Fruit fly (Drosophila melanogaster) whole organism, embryonic: ENCODE results near the gene Polr3E.

Source experiments
- ATbp ChIP-seq: fragments of 200-800 bp; sonication (Bioruptor generic); optimal IDR thresholded peaks from 2 replicates; lab custom pipeline; 2017; ENCODE audit warnings: missing biosample characterization, mild to moderate bottlenecking, missing genetic modification characterization, missing genetic modification reagents
- Antp ChIP-seq: fragments of 200-800 bp; sonication (Bioruptor generic); optimal IDR thresholded peaks from 3 replicates; lab custom pipeline; 2016; ENCODE audit warnings: missing biosample characterization, missing genetic modification characterization
- Atf3 ChIP-seq: fragments of 200-800 bp; sonication (Bioruptor generic); optimal IDR thresholded peaks from 3 replicates; lab custom pipeline; 2016; ENCODE audit warnings: missing biosample characterization, missing genetic modification characterization
- Bgb ChIP-seq: fragments of 200-800 bp; sonication (Bioruptor generic); IDR thresholded peaks from 2 replicates; pipeline ENCODE4 v1.3.6; 2022; ENCODE audit warnings: missing biosample characterization, missing genetic modification characterization; ENCODE audit not compliant: partially characterized antibody
- CG10267 ChIP-seq: fragments of 200-800 bp; sonication (Bioruptor generic); optimal IDR thresholded peaks from 2 replicates; lab custom pipeline; 2018; ENCODE audit warnings: missing biosample characterization, mild to moderate bottlenecking, missing genetic modification characterization, moderate library complexity
- CG10431 ChIP-seq: fragments of 200-800 bp; sonication (Bioruptor generic); optimal IDR thresholded peaks from 3 replicates; lab custom pipeline; 2018; ENCODE audit warnings: missing biosample characterization, mild to moderate bottlenecking, missing genetic modification characterization
- CG1233 ChIP-seq: fragments of 200-800 bp; sonication (Bioruptor generic); optimal IDR thresholded peaks from 4 replicates; lab custom pipeline; 2018; ENCODE audit warnings: missing biosample characterization, mild to moderate bottlenecking, missing genetic modification characterization
- CG12391 ChIP-seq: fragments of 200-800 bp; sonication (Bioruptor generic); optimal IDR thresholded peaks from 3 replicates; lab custom pipeline; 2018; ENCODE audit warnings: missing biosample characterization, mild to moderate bottlenecking, missing genetic modification characterization, moderate library complexity
- CG13775 ChIP-seq: fragments of 200-800 bp; sonication (Bioruptor generic); optimal IDR thresholded peaks from 3 replicates; lab custom pipeline; 2017; ENCODE audit warnings: missing biosample characterization, mild to moderate bottlenecking, missing genetic modification characterization
- CG1602 ChIP-seq: fragments of 200-800 bp; sonication (Bioruptor generic); optimal IDR thresholded peaks from 3 replicates; lab custom pipeline; 2016; ENCODE audit warnings: missing biosample characterization, missing genetic modification characterization
- CG17385 ChIP-seq: fragments of 200-800 bp; sonication (Bioruptor generic); optimal IDR thresholded peaks from 3 replicates; lab custom pipeline; 2018; ENCODE audit warnings: missing biosample characterization, mild to moderate bottlenecking, missing genetic modification characterization
- CG17612 ChIP-seq: fragments of 200-800 bp; sonication (Bioruptor generic); IDR thresholded peaks from 2 replicates; pipeline ENCODE4 v1.3.6; 2022; ENCODE audit warnings: missing biosample characterization, missing genetic modification characterization
- CG3163 ChIP-seq: fragments of 200-800 bp; sonication (Bioruptor generic); optimal IDR thresholded peaks from 3 replicates; lab custom pipeline; 2016; ENCODE audit warnings: missing biosample characterization, missing genetic modification characterization
- CG34376 ChIP-seq: fragments of 200-800 bp; sonication (Bioruptor generic); optimal IDR thresholded peaks from 2 replicates; lab custom pipeline; 2018; ENCODE audit warnings: missing biosample characterization, mild to moderate bottlenecking, missing genetic modification characterization
- CG34422 ChIP-seq: fragments of 200-800 bp; sonication (Bioruptor generic); IDR thresholded peaks from 3 replicates; pipeline ENCODE4 v1.3.6; 2022; ENCODE audit warnings: missing biosample characterization, missing genetic modification characterization
- CG4707 ChIP-seq: fragments of 200-800 bp; sonication (Bioruptor generic); optimal IDR thresholded peaks from 2 replicates; lab custom pipeline; 2018; ENCODE audit warnings: missing biosample characterization, mild to moderate bottlenecking, missing genetic modification characterization, moderate library complexity
- CG5953 ChIP-seq: fragments of 200-800 bp; sonication (Bioruptor generic); IDR thresholded peaks from 2 replicates; pipeline ENCODE4 v1.3.6; 2022; ENCODE audit warnings: missing biosample characterization, missing genetic modification characterization
- CG6765 ChIP-seq: fragments of 200-800 bp; sonication (Bioruptor generic); optimal IDR thresholded peaks from 3 replicates; lab custom pipeline; 2017; ENCODE audit warnings: missing biosample characterization, mild to moderate bottlenecking, missing genetic modification characterization
- CG6813 ChIP-seq: fragments of 200-800 bp; sonication (Bioruptor generic); optimal IDR thresholded peaks from 2 replicates; lab custom pipeline; 2017; ENCODE audit warnings: missing biosample characterization, missing genetic modification characterization, mild to moderate bottlenecking, moderate library complexity, missing genetic modification reagents
- CG7271 ChIP-seq: fragments of 200-800 bp; sonication (Bioruptor generic); optimal IDR thresholded peaks from 2 replicates; lab custom pipeline; 2018; ENCODE audit warnings: missing biosample characterization, mild to moderate bottlenecking, missing genetic modification characterization, moderate library complexity
- CG8281 ChIP-seq: fragments of 200-800 bp; sonication (Bioruptor generic); optimal IDR thresholded peaks from 2 replicates; lab custom pipeline; 2018; ENCODE audit warnings: missing biosample characterization, mild to moderate bottlenecking, missing genetic modification characterization, moderate library complexity
- CG9876 ChIP-seq: fragments of 200-800 bp; sonication (Bioruptor generic); optimal IDR thresholded peaks from 2 replicates; lab custom pipeline; 2016; ENCODE audit warnings: missing biosample characterization, missing genetic modification characterization
- Hand ChIP-seq: fragments of 200-800 bp; sonication (Bioruptor generic); optimal IDR thresholded peaks from 2 replicates; lab custom pipeline; 2017; ENCODE audit warnings: mild to moderate bottlenecking, missing biosample characterization, missing genetic modification reagents, missing genetic modification characterization
- Nf-YC ChIP-seq: fragments of 200-800 bp; optimal IDR thresholded peaks from 3 replicates; lab custom pipeline; 2019; ENCODE audit warnings: missing biosample characterization, mild to moderate bottlenecking, missing genetic modification characterization, moderate library complexity
- Stat92E ChIP-seq, 3 experiments: fragments of >200 bp in 2 of 3; fragments of 200-800 bp in 1 of 3; sonication (Bioruptor generic) in 1 of 3; optimal IDR thresholded peaks; 2 replicates each; lab custom pipeline; 2017 to 2019; ENCODE audit warnings: missing biosample characterization in 3 of 3, missing genetic modification characterization in 3 of 3, mild to moderate bottlenecking in 1 of 3, moderate library complexity in 1 of 3
- Usf ChIP-seq: fragments of 200-800 bp; sonication (Bioruptor generic); optimal IDR thresholded peaks from 2 replicates; lab custom pipeline; 2017; ENCODE audit warnings: missing genotype, missing biosample characterization, missing genetic modification characterization
- Vsx1 ChIP-seq: fragments of 200-800 bp; sonication (Bioruptor generic); optimal IDR thresholded peaks from 2 replicates; lab custom pipeline; 2017; ENCODE audit warnings: missing biosample characterization, mild to moderate bottlenecking, missing genetic modification characterization, missing genetic modification reagents
- Xbp1 ChIP-seq: fragments of 200-800 bp; sonication (Bioruptor generic); optimal IDR thresholded peaks from 3 replicates; lab custom pipeline; 2016; ENCODE audit warnings: missing biosample characterization, mild to moderate bottlenecking, missing genetic modification characterization
- bcd ChIP-seq: fragments of 200-800 bp; sonication (Bioruptor generic); optimal IDR thresholded peaks from 2 replicates; lab custom pipeline; 2017; ENCODE audit warnings: missing biosample characterization, mild to moderate bottlenecking, missing genetic modification characterization
- cas ChIP-seq: fragments of 200-800 bp; sonication (Bioruptor generic); IDR thresholded peaks from 2 replicates; pipeline ENCODE4 v1.3.6; 2022; ENCODE audit warnings: missing biosample characterization, missing genetic modification characterization
- cg ChIP-seq: fragments of 200-800 bp; sonication (Bioruptor generic); optimal IDR thresholded peaks from 3 replicates; lab custom pipeline; 2019; ENCODE audit warnings: missing biosample characterization, mild to moderate bottlenecking, missing genetic modification characterization, moderate library complexity
- dm ChIP-seq: fragments of 200-800 bp; sonication (Bioruptor generic); optimal IDR thresholded peaks from 3 replicates; lab custom pipeline; 2016; ENCODE audit warnings: missing biosample characterization, missing genetic modification characterization
- dpn ChIP-seq, 2 experiments: fragments of 200-800 bp; sonication (Bioruptor generic); optimal IDR thresholded peaks; 3 replicates each; lab custom pipeline; 2016; ENCODE audit warnings: missing biosample characterization in 2 of 2, missing genetic modification characterization in 2 of 2
- fd3F ChIP-seq: fragments of 200-800 bp; sonication (Bioruptor generic); optimal IDR thresholded peaks from 2 replicates; lab custom pipeline; 2018; ENCODE audit warnings: missing biosample characterization, mild to moderate bottlenecking, missing genetic modification characterization, moderate library complexity
- gcm ChIP-seq: fragments of 200-800 bp; sonication (Bioruptor generic); optimal IDR thresholded peaks from 2 replicates; lab custom pipeline; 2019; ENCODE audit warnings: missing biosample characterization, mild to moderate bottlenecking, missing genetic modification characterization, moderate library complexity
- gsb ChIP-seq: fragments of 200-800 bp; sonication (Bioruptor generic); IDR thresholded peaks from 2 replicates; pipeline ENCODE4 v1.3.6; 2022; ENCODE audit warnings: missing biosample characterization, missing genetic modification characterization
- ind ChIP-seq: fragments of 200-800 bp; sonication (Bioruptor generic); optimal IDR thresholded peaks from 3 replicates; lab custom pipeline; 2016; ENCODE audit warnings: missing biosample characterization, missing genetic modification characterization
- inv ChIP-seq: fragments of 200-800 bp; sonication (Bioruptor generic); IDR thresholded peaks from 2 replicates; pipeline ENCODE4 v1.3.6; 2022; ENCODE audit warnings: missing biosample characterization, missing genetic modification characterization; ENCODE audit not compliant: partially characterized antibody
- lab ChIP-seq: fragments of 200-800 bp; sonication (Bioruptor generic); optimal IDR thresholded peaks from 3 replicates; lab custom pipeline; 2017; ENCODE audit warnings: missing biosample characterization, missing genetic modification characterization, mild to moderate bottlenecking, moderate library complexity, missing genetic modification reagents
- lilli ChIP-seq: fragments of 200-800 bp; sonication (Bioruptor generic); optimal IDR thresholded peaks from 3 replicates; lab custom pipeline; 2016; ENCODE audit warnings: missing biosample characterization, missing genetic modification characterization
- oc ChIP-seq: fragments of 200-800 bp; sonication (Bioruptor generic); optimal IDR thresholded peaks from 2 replicates; lab custom pipeline; 2018; ENCODE audit warnings: missing biosample characterization, mild to moderate bottlenecking, missing genetic modification characterization, moderate library complexity
- pan ChIP-seq, 4 experiments: fragments of >200 bp in 3 of 4; fragments of 200-800 bp in 1 of 4; sonication (Bioruptor generic) in 1 of 4; optimal IDR thresholded peaks in 3 of 4; IDR thresholded peaks in 1 of 4; 2 replicates each; pipeline versions ENCODE4 v1.3.6 to Lab custom; 2017 to 2022; ENCODE audit warnings: missing biosample characterization in 2 of 4, missing genetic modification characterization in 2 of 4, mixed read lengths in 1 of 4
- psq ChIP-seq: fragments of 200-800 bp; sonication (Bioruptor generic); optimal IDR thresholded peaks from 2 replicates; lab custom pipeline; 2017; ENCODE audit warnings: missing biosample characterization, missing genetic modification characterization
- ro ChIP-seq: fragments of 200-800 bp; sonication (Bioruptor generic); IDR thresholded peaks from 2 replicates; pipeline ENCODE4 v1.3.6; 2022; ENCODE audit warnings: missing biosample characterization, missing genetic modification characterization
- slbo ChIP-seq: fragments of 200-800 bp; sonication (Bioruptor generic); IDR thresholded peaks from 2 replicates; pipeline ENCODE4 v1.3.6; 2022; ENCODE audit warnings: missing biosample characterization, missing genetic modification characterization
- usp ChIP-seq: fragments of >200 bp; optimal IDR thresholded peaks from 2 replicates; lab custom pipeline; 2017; ENCODE audit warnings: missing biosample characterization, missing genetic modification characterization
- zf30C ChIP-seq: fragments of 200-800 bp; sonication (Bioruptor generic); optimal IDR thresholded peaks from 3 replicates; lab custom pipeline; 2018; ENCODE audit warnings: missing biosample characterization, mild to moderate bottlenecking, missing genetic modification characterization
- zfh1 ChIP-seq: fragments of 200-800 bp; sonication (Bioruptor generic); IDR thresholded peaks from 3 replicates; pipeline ENCODE4 v1.3.6; 2022; ENCODE audit warnings: missing biosample characterization, missing genetic modification characterization

Polr3E gene

DNA sequence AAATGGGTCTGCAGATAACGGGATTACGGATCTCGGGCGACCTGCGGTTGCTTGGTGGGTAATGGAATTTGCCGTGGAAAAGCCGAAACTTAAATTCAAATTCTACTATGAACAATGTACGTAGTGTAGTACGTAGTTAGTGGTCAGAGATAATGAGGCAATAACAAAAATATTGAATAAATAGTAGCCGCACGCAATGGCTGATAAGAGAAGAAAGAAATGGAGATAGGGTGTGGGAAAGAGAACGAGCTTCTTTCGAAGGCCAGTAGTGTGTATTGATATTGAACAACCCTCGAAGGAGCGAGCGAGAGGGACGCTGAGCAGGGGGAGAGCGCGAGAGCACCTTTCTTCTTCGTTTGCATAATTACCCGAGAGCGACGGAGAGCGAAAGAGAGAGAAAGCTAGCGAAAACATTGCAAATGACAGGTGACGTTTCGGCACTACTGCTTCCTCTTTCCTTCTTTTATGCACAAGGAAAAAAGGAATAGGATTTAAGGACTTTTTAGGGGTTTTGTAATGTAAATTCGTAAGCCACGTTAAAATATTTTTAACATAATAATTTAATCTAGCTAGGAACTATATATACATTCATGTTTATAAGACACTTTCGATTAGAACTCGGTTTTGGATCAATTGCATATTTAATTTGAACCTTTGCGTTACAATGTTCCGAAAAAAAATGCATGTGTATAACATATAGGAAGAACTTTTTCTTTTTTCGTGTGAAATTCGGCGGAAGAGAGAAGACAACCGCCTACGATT, 20.6 kb upstream of the Polr3E start:
- TF ChIP-seq zfh1 (GFP tag; lab: Robert Waterston, UW) (no peak), Antp (GFP tag; lab: Kevin White, UChicago) (no peak), CG12391 (tag; lab: Kevin White, UChicago) (peak; percentile 33), CG34376 (GFP tag; lab: Kevin White, UChicago) (peak; percentile 8), CG1602 (no peak), Bgb (no peak), bcd (GFP tag; lab: Kevin White, UChicago) (peak; percentile 49), CG7271 (tag; lab: Kevin White, UChicago) (no peak), CG10267 (no peak), lab (peak; percentile 61), CG17385 (GFP tag; lab: Kevin White, UChicago) (peak; percentile 73), CG1233 (GFP tag; lab: Kevin White, UChicago) (no peak), CG13775 (GFP tag; lab: Kevin White, UChicago) (peak; percentile 19), CG8281 (tag; lab: Kevin White, UChicago) (no peak), Atf3 (GFP tag; lab: Kevin White, UChicago) (no peak), psq (no peak), zf30C (GFP tag; lab: Kevin White, UChicago) (no peak), Vsx1 (GFP tag; lab: Kevin White, UChicago) (no peak), ind (GFP tag; lab: Kevin White, UChicago) (peak; percentile 18), cas (GFP tag; lab: Robert Waterston, UW) (no peak), CG4707 (GFP tag; lab: Kevin White, UChicago) (no peak), CG5953 (GFP tag; lab: Robert Waterston, UW) (no peak), slbo (GFP tag; lab: Robert Waterston, UW) (peak; percentile 51; the same call in 1 of the 2 replicates), fd3F (GFP tag; lab: Kevin White, UChicago) (peak; percentile 24), Usf (GFP tag; lab: Kevin White, UChicago) (no peak), Hand (GFP tag; lab: Kevin White, UChicago) (no peak), CG3163 (peak; percentile 59), CG9876 (no peak), Nf-YC (tag; lab: Kevin White, UChicago) (no peak), usp (GFP tag; lab: Kevin White, UChicago) (no peak), dpn (GFP tag; optimal IDR thresholded peaks at IDR 0.05; lab: Kevin White, UChicago) (peak in 1 of 2 experiments; percentile 5), CG6813 (no peak), CG17612 (GFP tag; lab: Robert Waterston, UW) (no peak), pan (optimal IDR thresholded peaks at IDR 0.05; lab: Kevin White, UChicago) (no peak), pan (GFP tag; optimal IDR thresholded peaks at IDR 0.05 in 1 of 2, IDR thresholded peaks at IDR 0.05 in 1 of 2) (no peak), CG6765 (GFP tag; lab: Kevin White, UChicago) (no peak), gcm (GFP tag; lab: Kevin White, UChicago) (no peak), Stat92E (GFP tag; optimal IDR thresholded peaks at IDR 0.05; lab: Kevin White, UChicago) (no peak), lilli (peak; percentile 40), gsb (peak; percentile 31; the same call in 1 of the 2 replicates), cg (peak; percentile 55), ro (no peak), Xbp1 (GFP tag; lab: Kevin White, UChicago) (peak; percentile 23), CG10431 (GFP tag; lab: Kevin White, UChicago) (no peak), dm (GFP tag; lab: Kevin White, UChicago) (no peak), inv (GFP tag; lab: Robert Waterston, UW) (no peak), ATbp (GFP tag; lab: Kevin White, UChicago) (no peak), CG34422 (GFP tag; lab: Robert Waterston, UW) (no peak), oc (tag; lab: Kevin White, UChicago) (no peak)
